Fruit fly (Drosophila melanogaster) whole organism, prepupa: ENCODE results near the gene ChT.
A peak's percentile ranks its signal among the peaks of the same experiment; 100 is the strongest.

Experiments used
- Blimp-1 ChIP-seq: fragments of 200-800 bp; sonication (Bioruptor generic); optimal IDR thresholded peaks from 3 replicates; lab custom pipeline; 2017; ENCODE audit warnings: missing biosample characterization, missing genetic modification characterization, mild to moderate bottlenecking, moderate library complexity, missing genetic modification reagents
- CG11762 ChIP-seq: fragments of 200-800 bp; sonication (Bioruptor generic); optimal IDR thresholded peaks from 3 replicates; lab custom pipeline; 2016; ENCODE audit warnings: missing biosample characterization, missing genetic modification characterization; ENCODE audit not compliant: insufficient read depth
- CG15336 ChIP-seq: fragments of 200-800 bp; sonication (Bioruptor generic); IDR thresholded peaks from 2 replicates; pipeline ENCODE4 v1.3.6; 2022; ENCODE audit warnings: missing biosample characterization, missing genetic modification characterization
- CG16779 ChIP-seq: fragments of 200-800 bp; sonication (Bioruptor generic); optimal IDR thresholded peaks from 3 replicates; lab custom pipeline; 2017; ENCODE audit warnings: missing biosample characterization, mild to moderate bottlenecking, missing genetic modification characterization
- CG3032 ChIP-seq: fragments of 200-800 bp; optimal IDR thresholded peaks from 2 replicates; lab custom pipeline; 2019; ENCODE audit warnings: missing biosample characterization, mild to moderate bottlenecking, missing genetic modification characterization, moderate library complexity
- CG31627 ChIP-seq: fragments of 200-800 bp; sonication (Bioruptor generic); optimal IDR thresholded peaks from 3 replicates; lab custom pipeline; 2016; ENCODE audit warnings: missing biosample characterization, missing genetic modification characterization
- CG32006 ChIP-seq: fragments of 200-800 bp; sonication (Bioruptor generic); optimal IDR thresholded peaks from 3 replicates; lab custom pipeline; 2017; ENCODE audit warnings: missing biosample characterization, mild to moderate bottlenecking, missing genetic modification characterization
- CG34406 ChIP-seq: fragments of 200-800 bp; sonication (Bioruptor generic); optimal IDR thresholded peaks from 3 replicates; lab custom pipeline; 2016; ENCODE audit warnings: missing biosample characterization, missing genetic modification characterization
- CG3919 ChIP-seq: fragments of 200-800 bp; sonication (Bioruptor generic); optimal IDR thresholded peaks from 3 replicates; lab custom pipeline; 2016; ENCODE audit warnings: missing biosample characterization, missing genetic modification characterization
- CG4318 ChIP-seq: fragments of 200-800 bp; sonication (Bioruptor generic); optimal IDR thresholded peaks from 3 replicates; lab custom pipeline; 2017; ENCODE audit warnings: missing biosample characterization, mild to moderate bottlenecking, missing genetic modification characterization
- CG6163 ChIP-seq: fragments of 200-800 bp; sonication (Bioruptor generic); IDR thresholded peaks from 3 replicates; pipeline ENCODE4 v1.3.6; 2022; ENCODE audit warnings: missing biosample characterization, missing genetic modification characterization
- CG6276 ChIP-seq: fragments of 200-800 bp; sonication (Bioruptor generic); optimal IDR thresholded peaks from 2 replicates; lab custom pipeline; 2017; ENCODE audit warnings: missing biosample characterization, mild to moderate bottlenecking, missing genetic modification characterization
- CG6808 ChIP-seq: fragments of 200-800 bp; sonication (Bioruptor generic); optimal IDR thresholded peaks from 3 replicates; lab custom pipeline; 2017; ENCODE audit warnings: missing biosample characterization, missing genetic modification characterization, mild to moderate bottlenecking, moderate library complexity, missing genetic modification reagents
- CG6854 ChIP-seq: fragments of 200-800 bp; sonication (Bioruptor generic); optimal IDR thresholded peaks from 2 replicates; lab custom pipeline; 2017; ENCODE audit warnings: missing biosample characterization, mild to moderate bottlenecking, missing genetic modification characterization
- CG7368 ChIP-seq: fragments of 200-800 bp; sonication (Bioruptor generic); optimal IDR thresholded peaks from 3 replicates; lab custom pipeline; 2016; ENCODE audit warnings: missing biosample characterization, missing genetic modification characterization
- CG8119 ChIP-seq: fragments of 200-800 bp; sonication (Bioruptor generic); IDR thresholded peaks from 3 replicates; pipeline ENCODE4 v1.3.6; 2022; ENCODE audit warnings: missing biosample characterization, missing genetic modification characterization
- CG8319 ChIP-seq: fragments of 200-800 bp; sonication (Bioruptor generic); optimal IDR thresholded peaks from 3 replicates; lab custom pipeline; 2016; ENCODE audit warnings: missing biosample characterization, missing genetic modification characterization
- CG8632 ChIP-seq: fragments of 200-800 bp; sonication (Bioruptor generic); optimal IDR thresholded peaks from 3 replicates; lab custom pipeline; 2016; ENCODE audit warnings: missing biosample characterization, missing genetic modification characterization
- Eip78C ChIP-seq: fragments of 200-800 bp; sonication (Bioruptor generic); peaks from one replicate; lab custom pipeline; 2016; ENCODE audit warnings: missing biosample characterization, missing genetic modification characterization
- Ets21C ChIP-seq: fragments of 200-800 bp; sonication (Bioruptor generic); optimal IDR thresholded peaks from 3 replicates; lab custom pipeline; 2016; ENCODE audit warnings: missing biosample characterization, missing genetic modification characterization
- Ets96B ChIP-seq: fragments of 200-800 bp; optimal IDR thresholded peaks from 2 replicates; lab custom pipeline; 2019; ENCODE audit warnings: missing biosample characterization, mild to moderate bottlenecking, missing genetic modification characterization, moderate library complexity
- Gug ChIP-seq: fragments of 200-800 bp; sonication (Bioruptor generic); IDR thresholded peaks from 2 replicates; pipeline ENCODE4 v1.3.6; 2022; ENCODE audit warnings: missing biosample characterization, missing genetic modification characterization
- Hr38 ChIP-seq: sonication (Bioruptor generic); optimal IDR thresholded peaks from 2 replicates; lab custom pipeline; 2016; ENCODE audit warnings: missing biosample characterization, missing genetic modification characterization
- Hr39 ChIP-seq: fragments of 200-800 bp; sonication (Bioruptor generic); optimal IDR thresholded peaks from 2 replicates; lab custom pipeline; 2016; ENCODE audit warnings: missing biosample characterization, missing genetic modification characterization
- Smox ChIP-seq: fragments of 200-800 bp; sonication (Bioruptor generic); optimal IDR thresholded peaks from 3 replicates; lab custom pipeline; 2016; ENCODE audit warnings: missing biosample characterization, missing genetic modification characterization
- Sox102F ChIP-seq: fragments of 200-800 bp; sonication (Bioruptor generic); optimal IDR thresholded peaks from 2 replicates; lab custom pipeline; 2016; ENCODE audit warnings: missing biosample characterization, mild to moderate bottlenecking, missing genetic modification characterization
- Sox14 ChIP-seq: fragments of 200-800 bp; sonication (Bioruptor generic); optimal IDR thresholded peaks from 3 replicates; lab custom pipeline; 2016; ENCODE audit warnings: missing biosample characterization, missing genetic modification characterization
- Sox15 ChIP-seq: fragments of 200-800 bp; sonication (Bioruptor generic); optimal IDR thresholded peaks from 3 replicates; lab custom pipeline; 2016; ENCODE audit warnings: missing biosample characterization, missing genetic modification characterization
- achi ChIP-seq: fragments of 200-800 bp; sonication (Bioruptor generic); optimal IDR thresholded peaks from 3 replicates; lab custom pipeline; 2016; ENCODE audit warnings: missing biosample characterization, missing genetic modification characterization
- acj6 ChIP-seq: fragments of 200-800 bp; sonication (Bioruptor generic); optimal IDR thresholded peaks from 3 replicates; lab custom pipeline; 2016; ENCODE audit warnings: missing biosample characterization, missing genetic modification characterization
- eg ChIP-seq: fragments of 200-800 bp; sonication (Bioruptor generic); IDR thresholded peaks from 3 replicates; pipeline ENCODE4 v1.3.6; 2022; ENCODE audit warnings: missing biosample characterization, missing genetic modification characterization
- fd85E ChIP-seq: fragments of 200-800 bp; sonication (Bioruptor generic); optimal IDR thresholded peaks from 3 replicates; lab custom pipeline; 2016; ENCODE audit warnings: missing biosample characterization, missing genetic modification characterization
- net ChIP-seq: fragments of 200-800 bp; sonication (Bioruptor generic); optimal IDR thresholded peaks from 3 replicates; lab custom pipeline; 2016; ENCODE audit warnings: missing biosample characterization, missing genetic modification characterization
- pdm3 ChIP-seq: fragments of 200-800 bp; sonication (Bioruptor generic); optimal IDR thresholded peaks from 3 replicates; lab custom pipeline; 2016; ENCODE audit warnings: missing biosample characterization, missing genetic modification characterization
- salr ChIP-seq, 2 experiments: fragments of 200-800 bp; sonication (Bioruptor generic); optimal IDR thresholded peaks; 3 replicates each; lab custom pipeline; 2016 to 2018; ENCODE audit warnings: missing biosample characterization in 2 of 2, missing genetic modification characterization in 2 of 2, mild to moderate bottlenecking in 1 of 2
- svp ChIP-seq: fragments of 200-800 bp; sonication (Bioruptor generic); peaks from one replicate; lab custom pipeline; 2016; ENCODE audit warnings: missing biosample characterization, missing genetic modification characterization

ChT gene

dm6 chr3R:18719767-18720341 lies 39.5 kb downstream of the ChT start (continued):
- TF ChIP-seq CG32006 (GFP tag; lab: Kevin White, UChicago) (peak; percentile 49), Sox102F (GFP tag; lab: Kevin White, UChicago) (peak; percentile 68), CG11762 (GFP tag; lab: Kevin White, UChicago) (peak; percentile 28), CG31627 (GFP tag; lab: Kevin White, UChicago) (peak; percentile 55), Ets96B (peak; percentile 74), CG3032 (tag; lab: Kevin White, UChicago) (peak; percentile 74), CG6163 (GFP tag; lab: Robert Waterston, UW) (peak; percentile 69; the same call in 1 of the 3 replicates), Sox15 (GFP tag; lab: Kevin White, UChicago) (peak; percentile 19), CG34406 (peak; percentile 52), CG8319 (peak; percentile 38), Hr39 (GFP tag; lab: Kevin White, UChicago) (peak; percentile 58), salr (GFP tag; optimal IDR thresholded peaks at IDR 0.05; lab: Kevin White, UChicago) (peak; percentile 6 to 37), CG6808 (GFP tag; lab: Kevin White, UChicago) (peak; percentile 55), svp (GFP tag; lab: Kevin White, UChicago) (peak; percentile 88), Gug (GFP tag; lab: Robert Waterston, UW) (0 out of 2 replicates have a peak, but pooled peaks have one; percentile 11), CG8119 (no peak), acj6 (GFP tag; lab: Kevin White, UChicago) (peak; percentile 56), Hr38 (GFP tag; lab: Kevin White, UChicago) (no peak), Ets21C (GFP tag; lab: Kevin White, UChicago) (peak; percentile 52), CG16779 (tag; lab: Kevin White, UChicago) (peak; percentile 13), eg (no peak), CG3919 (peak; percentile 71), CG4318 (GFP tag; lab: Kevin White, UChicago) (peak; percentile 12), Smox (peak; percentile 69), fd85E (GFP tag; lab: Kevin White, UChicago) (no peak), Blimp-1 (GFP tag; lab: Kevin White, UChicago) (peak; percentile 19)

- TF ChIP-seq CG8632 (GFP tag; lab: Kevin White, UChicago), result no peak
- no peak for TF ChIP-seq Ets21C (GFP tag; lab: Kevin White, UChicago)
- no peak for TF ChIP-seq pdm3 (GFP tag; lab: Kevin White, UChicago)
- TF ChIP-seq Sox14 (GFP tag; lab: Kevin White, UChicago), result no peak
- no peak for TF ChIP-seq Sox15 (GFP tag; lab: Kevin White, UChicago)
- no peak for TF ChIP-seq CG31627 (GFP tag; lab: Kevin White, UChicago)
- TF ChIP-seq CG6854 (GFP tag; lab: Kevin White, UChicago), result no peak
- TF ChIP-seq Eip78C (GFP tag; lab: Kevin White, UChicago), result no peak
- TF ChIP-seq Hr39 (GFP tag; lab: Kevin White, UChicago), result no peak
- TF ChIP-seq CG15336 (GFP tag; lab: Robert Waterston, UW), result no peak
- no peak for TF ChIP-seq achi
- TF ChIP-seq net, result no peak
- no peak for TF ChIP-seq CG6276 (GFP tag; lab: Kevin White, UChicago)
Measured at dm6 chr3R:18721368-18721767, 41.0 kb downstream of the ChT start.

- TF ChIP-seq salr (GFP tag; optimal IDR thresholded peaks at IDR 0.05; lab: Kevin White, UChicago) (no peak), fd85E (GFP tag; lab: Kevin White, UChicago) (no peak), CG16779 (tag; lab: Kevin White, UChicago) (no peak), CG7368 (GFP tag; lab: Kevin White, UChicago) (no peak), Ets21C (GFP tag; lab: Kevin White, UChicago) (no peak)
Measured at dm6 chr3R:18722490-18722889, 42.1 kb downstream of the ChT start, which contains the start of gene CG34283. Gene CG34283 (minus strand): TSS chr3R:18722590.
